Worm (Caenorhabditis elegans): Measurements from ENCODE around the gene clc-3.

ce11 chrX:3369442-3369841, 5.1 kb downstream of the clc-3 start:
- TF ChIP-seq nhr-111 (GFP tag; optimal IDR thresholded peaks at IDR 0.05): no peak
- no peak for TF ChIP-seq nhr-28 (tag; optimal IDR thresholded peaks at IDR 0.05)
- TF ChIP-seq unc-130 (GFP tag; optimal IDR thresholded peaks at IDR 0.05): no peak
- TF ChIP-seq nhr-6 (tag; optimal IDR thresholded peaks at IDR 0.05): no peak
- TF ChIP-seq unc-39 (tag; optimal IDR thresholded peaks at IDR 0.05): no peak
